Fruit fly (Drosophila melanogaster): ENCODE measurements around the gene fw.
A peak's percentile ranks its signal among the peaks of the same experiment; 100 is the strongest.

fw gene

dm6 chrX:12028825-12029514 is 25.3 kb upstream of the fw start, which contains the start of gene Usp7:
TSS of gene Usp7 (minus strand) at chrX:12029032.
- peak; percentile 64 for TF ChIP-seq Myc (optimal IDR thresholded peaks at IDR 0.05)
- peak; percentile 4 for TF ChIP-seq Sp1 (GFP tag; optimal IDR thresholded peaks at IDR 0.05)
- no peak for TF ChIP-seq Rel (GFP tag; optimal IDR thresholded peaks at IDR 0.05)
- TF ChIP-seq Rel (tag; optimal IDR thresholded peaks at IDR 0.05), result peak; percentile 36
- TF ChIP-seq woc (GFP tag; optimal IDR thresholded peaks at IDR 0.05), result peak; percentile 49
- no peak for TF ChIP-seq Hnf4 (GFP tag; optimal IDR thresholded peaks at IDR 0.05)

dm6 chrX:12021750-12022149 is 18.0 kb upstream of the fw start:
- no peak for TF ChIP-seq dsf (GFP tag; optimal IDR thresholded peaks at IDR 0.05; ENCODE audit: borderline replicate concordance)
- no peak for TF ChIP-seq br (GFP tag; optimal IDR thresholded peaks at IDR 0.05)
- no peak for TF ChIP-seq Mio (GFP tag; optimal IDR thresholded peaks at IDR 0.05)
- no peak for TF ChIP-seq OdsH (GFP tag; optimal IDR thresholded peaks at IDR 0.05)
- TF ChIP-seq GATAd (GFP tag; optimal IDR thresholded peaks at IDR 0.05), result no peak
- no peak for TF ChIP-seq foxo (GFP tag; optimal IDR thresholded peaks at IDR 0.05)
- no peak for TF ChIP-seq N (GFP tag; optimal IDR thresholded peaks at IDR 0.05)
- TF ChIP-seq psq (GFP tag; optimal IDR thresholded peaks at IDR 0.05), result no peak
- TF ChIP-seq HLH106 (tag; optimal IDR thresholded peaks at IDR 0.05), result no peak
- no peak for TF ChIP-seq usp (GFP tag; optimal IDR thresholded peaks at IDR 0.05)

dm6 chrX:12020857-12021256 is 17.1 kb upstream of the fw start, which contains the start of gene Tango4:
TSS of gene Tango4 (plus strand) at chrX:12021068.
- TF ChIP-seq br (GFP tag; optimal IDR thresholded peaks at IDR 0.05) (no peak), CG32264 (GFP tag; optimal IDR thresholded peaks at IDR 0.05) (no peak), Hr83 (GFP tag; optimal IDR thresholded peaks at IDR 0.05; ENCODE audit: poor library complexity, severe bottlenecking) (no peak), Vsx2 (GFP tag; optimal IDR thresholded peaks at IDR 0.05; ENCODE audit: partially characterized antibody) (no peak), Myc (optimal IDR thresholded peaks at IDR 0.05) (peak; percentile 62), usp (GFP tag; optimal IDR thresholded peaks at IDR 0.05) (no peak), h (GFP tag; optimal IDR thresholded peaks at IDR 0.05) (no peak), woc (GFP tag; optimal IDR thresholded peaks at IDR 0.05) (peak; percentile 31), jim (GFP tag; optimal IDR thresholded peaks at IDR 0.05) (no peak), rgr (GFP tag; optimal IDR thresholded peaks at IDR 0.05) (no peak), sage (GFP tag; optimal IDR thresholded peaks at IDR 0.05) (no peak), Rel (GFP tag; optimal IDR thresholded peaks at IDR 0.05) (no peak), Rel (tag; optimal IDR thresholded peaks at IDR 0.05) (no peak)

dm6 chrX:12018440-12019101 is 14.9 kb upstream of the fw start, which contains the start of gene Lsm12a:
TSS of gene Lsm12a (plus strand) at chrX:12018640.
- TF ChIP-seq Rel (GFP tag; optimal IDR thresholded peaks at IDR 0.05), result no peak
- peak; percentile 38 for TF ChIP-seq Rel (tag; optimal IDR thresholded peaks at IDR 0.05)
- TF ChIP-seq psq (GFP tag; optimal IDR thresholded peaks at IDR 0.05), result peak; percentile 87
- no peak for TF ChIP-seq sv (GFP tag; optimal IDR thresholded peaks at IDR 0.05)

DNA sequence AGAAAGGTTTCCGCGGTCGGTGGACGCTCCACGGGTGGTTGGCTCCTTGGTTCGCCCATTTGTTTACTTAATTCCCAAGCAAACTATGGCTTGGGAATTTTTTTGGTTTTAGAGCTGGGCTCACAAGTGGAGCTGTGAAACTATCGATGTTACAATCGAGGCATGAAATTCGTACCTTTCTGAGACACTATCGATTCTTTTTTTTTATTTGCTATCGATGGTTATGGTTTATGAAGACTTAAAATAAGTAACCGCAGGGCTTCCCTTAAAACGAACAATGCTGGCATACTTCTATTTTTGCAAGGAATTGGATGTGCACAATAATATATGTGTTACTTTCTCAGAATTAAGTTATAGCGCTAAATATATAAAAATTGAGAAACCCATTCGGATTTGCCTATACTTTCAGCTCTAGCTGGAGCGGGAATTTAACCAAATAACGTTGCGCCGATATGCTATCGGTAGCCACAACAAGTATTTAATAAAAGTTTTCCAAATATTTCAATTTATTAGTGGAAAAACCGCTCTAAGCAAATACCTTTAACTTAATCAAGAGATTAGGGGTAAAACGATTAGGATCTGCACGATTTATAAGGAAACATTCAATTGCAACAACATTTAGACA is 14.2 kb upstream of the fw start, which contains the start of gene Chrac-16:
Chrac-16 (minus strand) TSS at position 147 of the 625 bp plus-strand sequence.
- TF ChIP-seq Rel (GFP tag; optimal IDR thresholded peaks at IDR 0.05) (no peak), Rel (tag; optimal IDR thresholded peaks at IDR 0.05) (peak; percentile 32), jim (GFP tag; optimal IDR thresholded peaks at IDR 0.05) (no peak), woc (GFP tag; optimal IDR thresholded peaks at IDR 0.05) (peak; percentile 30), CG9705 (GFP tag; optimal IDR thresholded peaks at IDR 0.05) (no peak), HLH106 (tag; optimal IDR thresholded peaks at IDR 0.05) (peak; percentile 2)

DNA sequence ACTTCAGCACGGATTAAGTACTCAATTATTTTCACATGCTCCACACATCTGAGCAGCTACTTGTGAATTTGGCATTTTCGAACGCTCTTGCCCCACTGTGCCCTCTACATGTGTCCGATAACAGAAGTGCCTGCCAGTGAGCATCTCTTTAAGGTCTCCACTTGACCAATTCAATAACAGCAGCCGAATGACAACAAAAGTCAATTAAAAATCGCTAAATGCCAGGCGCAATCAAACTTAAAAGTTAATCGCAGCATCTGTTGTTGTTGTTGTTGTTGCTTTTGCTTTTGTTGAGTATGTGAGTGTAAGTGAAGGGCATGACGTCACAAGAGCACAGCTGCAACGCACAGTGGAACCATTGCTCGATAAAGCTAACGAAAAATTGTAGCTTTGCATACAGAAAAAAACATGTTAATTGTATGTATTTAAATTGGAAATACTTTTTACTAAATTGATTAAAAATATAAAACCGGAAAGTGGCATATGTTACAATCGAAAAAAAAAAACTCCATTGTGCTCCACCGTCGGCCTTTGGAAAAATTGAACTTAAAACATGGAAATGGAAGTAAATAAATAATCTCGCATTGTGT is 11.2 kb upstream of the fw start:
- TF ChIP-seq brk (GFP tag; optimal IDR thresholded peaks at IDR 0.05) (no peak), Hr78 (GFP tag; optimal IDR thresholded peaks at IDR 0.05) (no peak), Dif (GFP tag; optimal IDR thresholded peaks at IDR 0.05; ENCODE audit: partially characterized antibody) (no peak), Vsx2 (GFP tag; optimal IDR thresholded peaks at IDR 0.05; ENCODE audit: partially characterized antibody) (no peak), pan (optimal IDR thresholded peaks at IDR 0.05) (no peak), Rel (GFP tag; optimal IDR thresholded peaks at IDR 0.05) (no peak), Rel (tag; optimal IDR thresholded peaks at IDR 0.05) (peak; percentile 18), Sp1 (GFP tag; optimal IDR thresholded peaks at IDR 0.05) (peak; percentile 40), psq (GFP tag; optimal IDR thresholded peaks at IDR 0.05) (peak; percentile 42), OdsH (GFP tag; optimal IDR thresholded peaks at IDR 0.05) (peak; percentile 33), HLH106 (tag; optimal IDR thresholded peaks at IDR 0.05) (peak; percentile 46), fru (GFP tag; optimal IDR thresholded peaks at IDR 0.05) (peak; percentile 79), ey (GFP tag; optimal IDR thresholded peaks at IDR 0.05) (peak; percentile 37), N (GFP tag; optimal IDR thresholded peaks at IDR 0.05) (no peak), Hr83 (GFP tag; optimal IDR thresholded peaks at IDR 0.05; ENCODE audit: poor library complexity, severe bottlenecking) (no peak), tai (GFP tag; optimal IDR thresholded peaks at IDR 0.05) (no peak), Abd-B (GFP tag; optimal IDR thresholded peaks at IDR 0.05) (no peak), rgr (GFP tag; optimal IDR thresholded peaks at IDR 0.05) (peak; percentile 53), dmrt93B (GFP tag; optimal IDR thresholded peaks at IDR 0.05) (no peak), CrebA (GFP tag; optimal IDR thresholded peaks at IDR 0.05; ENCODE audit: borderline replicate concordance) (no peak), Mio (GFP tag; optimal IDR thresholded peaks at IDR 0.05) (no peak)
